Worm (Caenorhabditis elegans) whole organism, mixed stage, embryonic: ENCODE results near the gene fbxa-141.
A peak's percentile ranks its signal among the peaks of the same experiment; 100 is the strongest.

Source experiments
- M03D4.4 ChIP-seq: sonication (generic microtip); optimal IDR thresholded peaks from 2 replicates; lab custom pipeline; 2017; ENCODE audit warnings: mild to moderate bottlenecking, missing genetic modification characterization, missing compliant biosample characterization
- bed-3 ChIP-seq: fragments of 200-800 bp; sonication (Bioruptor generic); optimal IDR thresholded peaks from 3 replicates; lab custom pipeline; 2018; ENCODE audit warnings: mild to moderate bottlenecking, missing genetic modification characterization, moderate library complexity, missing compliant biosample characterization
- blmp-1 ChIP-seq: fragments of 150-350 bp; optimal IDR thresholded peaks from 2 replicates; lab custom pipeline; 2014; ENCODE audit warnings: missing biosample characterization, missing genetic modification characterization
- ceh-39 ChIP-seq: fragments of 150-350 bp; optimal IDR thresholded peaks from 2 replicates; lab custom pipeline; 2014; ENCODE audit warnings: missing biosample characterization, missing genetic modification characterization
- ceh-43 ChIP-seq: fragments of 200-800 bp; sonication (Bioruptor generic); optimal IDR thresholded peaks from 2 replicates; lab custom pipeline; 2018; ENCODE audit warnings: mild to moderate bottlenecking, missing genetic modification characterization, moderate library complexity, missing compliant biosample characterization
- ceh-83 ChIP-seq: fragments of 200-800 bp; sonication (Bioruptor generic); optimal IDR thresholded peaks from 2 replicates; lab custom pipeline; 2018; ENCODE audit warnings: mild to moderate bottlenecking, missing genetic modification characterization, missing compliant biosample characterization
- cnd-1 ChIP-seq: fragments of 200-800 bp; sonication (Bioruptor generic); optimal IDR thresholded peaks from 2 replicates; lab custom pipeline; 2018; ENCODE audit warnings: mild to moderate bottlenecking, missing genetic modification characterization, missing compliant biosample characterization
- drap-1 ChIP-seq: fragments of 200-800 bp; sonication (Bioruptor generic); optimal IDR thresholded peaks from 3 replicates; lab custom pipeline; 2018; ENCODE audit warnings: mild to moderate bottlenecking, missing genetic modification characterization, missing compliant biosample characterization
- elt-3 ChIP-seq: fragments of 150-350 bp; optimal IDR thresholded peaks from 2 replicates; lab custom pipeline; 2014; ENCODE audit warnings: missing biosample characterization, missing genetic modification characterization
- flh-1 ChIP-seq: fragments of 200-800 bp; sonication (Bioruptor generic); optimal IDR thresholded peaks from 2 replicates; lab custom pipeline; 2018; ENCODE audit warnings: mild to moderate bottlenecking, missing genetic modification characterization, moderate library complexity, missing compliant biosample characterization
- ham-2 ChIP-seq: fragments of 200-800 bp; sonication (Bioruptor generic); optimal IDR thresholded peaks from 2 replicates; lab custom pipeline; 2018; ENCODE audit warnings: mild to moderate bottlenecking, missing genetic modification characterization, missing compliant biosample characterization
- hlh-1 ChIP-seq: fragments of 150-350 bp; optimal IDR thresholded peaks from 2 replicates; lab custom pipeline; 2014; ENCODE audit warnings: missing biosample characterization, missing genetic modification reagents, missing genetic modification characterization
- lin-13 ChIP-seq: fragments of 150-350 bp; optimal IDR thresholded peaks from 2 replicates; lab custom pipeline; 2014; ENCODE audit warnings: missing biosample characterization, missing genetic modification characterization
- lin-32 ChIP-seq: fragments of 200-800 bp; sonication (Bioruptor generic); optimal IDR thresholded peaks from 2 replicates; lab custom pipeline; 2018; ENCODE audit warnings: mild to moderate bottlenecking, missing genetic modification characterization, missing compliant biosample characterization
- lsy-2 ChIP-seq: fragments of 150-350 bp; optimal IDR thresholded peaks from 2 replicates; lab custom pipeline; 2014; ENCODE audit warnings: missing biosample characterization, missing genetic modification characterization
- mab-5 ChIP-seq: fragments of 150-350 bp; optimal IDR thresholded peaks from 2 replicates; lab custom pipeline; 2014; ENCODE audit warnings: missing biosample characterization, missing genetic modification characterization
- mep-1 ChIP-seq: fragments of 150-350 bp; optimal IDR thresholded peaks from 2 replicates; lab custom pipeline; 2017; ENCODE audit warnings: missing biosample characterization, missing genetic modification reagents, missing genetic modification characterization, inconsistent platforms
- nhr-2 ChIP-seq: fragments of 150-350 bp; optimal IDR thresholded peaks from 2 replicates; lab custom pipeline; 2014; ENCODE audit warnings: missing biosample characterization, missing genetic modification characterization
- nhr-237 ChIP-seq: fragments of 150-350 bp; optimal IDR thresholded peaks from 2 replicates; lab custom pipeline; 2014; ENCODE audit warnings: missing biosample characterization, missing genetic modification characterization
- nhr-28 ChIP-seq: fragments of 150-350 bp; optimal IDR thresholded peaks from 2 replicates; lab custom pipeline; 2014; ENCODE audit warnings: missing biosample characterization, missing genetic modification characterization
- nhr-76 ChIP-seq: sonication (generic microtip); optimal IDR thresholded peaks from 2 replicates; lab custom pipeline; 2017; ENCODE audit warnings: missing biosample characterization, missing genetic modification characterization
- pha-4 ChIP-seq: fragments of 150-350 bp; optimal IDR thresholded peaks from 2 replicates; lab custom pipeline; 2018; ENCODE audit warnings: missing biosample characterization, missing genetic modification reagents, missing genetic modification characterization
- sem-2 ChIP-seq: fragments of 200-800 bp; sonication (Bioruptor generic); optimal IDR thresholded peaks from 2 replicates; lab custom pipeline; 2018; ENCODE audit warnings: mild to moderate bottlenecking, missing genetic modification characterization, missing compliant biosample characterization
- snpc-4 ChIP-seq: fragments of 150-350 bp; optimal IDR thresholded peaks from 2 replicates; lab custom pipeline; 2014; ENCODE audit warnings: missing biosample characterization, missing genetic modification characterization
- sptf-1 ChIP-seq: sonication (generic microtip); optimal IDR thresholded peaks from 2 replicates; lab custom pipeline; 2017; ENCODE audit warnings: mild to moderate bottlenecking, missing genetic modification characterization, moderate library complexity, missing compliant biosample characterization
- tbx-8 ChIP-seq: fragments of 200-800 bp; sonication (Bioruptor generic); optimal IDR thresholded peaks from 2 replicates; lab custom pipeline; 2018; ENCODE audit warnings: mild to moderate bottlenecking, missing genetic modification characterization, moderate library complexity, missing compliant biosample characterization
- unc-120 ChIP-seq: sonication (generic microtip); optimal IDR thresholded peaks from 2 replicates; lab custom pipeline; 2017; ENCODE audit warnings: missing genetic modification characterization, missing compliant biosample characterization; ENCODE audit not compliant: poor library complexity, severe bottlenecking
- unc-39 ChIP-seq: fragments of 150-350 bp; optimal IDR thresholded peaks from 2 replicates; lab custom pipeline; 2014; ENCODE audit warnings: missing biosample characterization, missing genetic modification characterization
- unc-62 ChIP-seq: fragments of 150-350 bp; optimal IDR thresholded peaks from 2 replicates; lab custom pipeline; 2014; ENCODE audit warnings: missing biosample characterization, missing genetic modification reagents, missing genetic modification characterization
- ztf-11 ChIP-seq: fragments of 150-350 bp; optimal IDR thresholded peaks from 2 replicates; lab custom pipeline; 2014; ENCODE audit warnings: missing biosample characterization, missing genetic modification characterization

Gene fbxa-141

ce11 chrX:14499830-14500409 is 12.8 kb downstream of the fbxa-141 start:
- no peak for TF ChIP-seq mab-5 (tag; lab: Kevin White, UChicago)
- TF ChIP-seq flh-1 (GFP tag; lab: Kevin White, UChicago): no peak
- TF ChIP-seq sem-2 (GFP tag; lab: Kevin White, UChicago): no peak
- no peak for TF ChIP-seq ceh-43 (GFP tag; lab: Kevin White, UChicago)
- TF ChIP-seq lin-13 (tag; lab: Kevin White, UChicago): no peak
- TF ChIP-seq nhr-237: no peak
- no peak for TF ChIP-seq nhr-28 (tag; lab: Kevin White, UChicago)
- TF ChIP-seq ceh-83 (GFP tag; lab: Kevin White, UChicago): no peak
- no peak for TF ChIP-seq snpc-4 (tag; lab: Kevin White, UChicago)
- no peak for TF ChIP-seq bed-3
- TF ChIP-seq cnd-1: no peak
- no peak for TF ChIP-seq nhr-76 (tag; lab: Kevin White, UChicago)
- no peak for TF ChIP-seq unc-120 (tag; lab: Kevin White, UChicago)
- TF ChIP-seq, all 35 proteins: peak for 0

ce11 chrX:14496545-14496944 is 16.2 kb downstream of the fbxa-141 start:
- TF ChIP-seq nhr-76 (tag; lab: Kevin White, UChicago) (no peak), ham-2 (no peak), mep-1 (tag; lab: Kevin White, UChicago) (no peak), unc-120 (tag; lab: Kevin White, UChicago) (no peak), hlh-1 (tag; lab: Kevin White, UChicago) (peak; percentile 49), unc-39 (tag; lab: Kevin White, UChicago) (no peak), bed-3 (no peak)
- TF ChIP-seq, all 35 proteins: peak for 1

- TF ChIP-seq tbx-8 (no peak), pha-4 (tag; lab: Kevin White, UChicago) (no peak), mep-1 (tag; lab: Kevin White, UChicago) (no peak), lin-32 (GFP tag; lab: Kevin White, UChicago) (no peak), ceh-39 (tag; lab: Kevin White, UChicago) (no peak), blmp-1 (tag; lab: Kevin White, UChicago) (no peak), unc-120 (tag; lab: Kevin White, UChicago) (no peak), unc-62 (GFP tag; lab: Kevin White, UChicago) (no peak), nhr-28 (tag; lab: Kevin White, UChicago) (no peak)
Observed at ce11 chrX:14495785-14496184, 16.9 kb downstream of the fbxa-141 start, which contains the start of gene ztf-14. Gene ztf-14, plus strand, starts transcription at chrX:14496085.

- no peak for TF ChIP-seq lin-32 (GFP tag; lab: Kevin White, UChicago)
- TF ChIP-seq hlh-1 (tag; lab: Kevin White, UChicago): no peak
- no peak for TF ChIP-seq unc-120 (tag; lab: Kevin White, UChicago)
- TF ChIP-seq elt-3 (tag; lab: Kevin White, UChicago): no peak
- TF ChIP-seq sptf-1: no peak
Observed at ce11 chrX:14495075-14495474, 17.6 kb downstream of the fbxa-141 start.

- TF ChIP-seq ceh-39 (tag; lab: Kevin White, UChicago) (no peak), unc-39 (tag; lab: Kevin White, UChicago) (no peak), M03D4.4 (tag; lab: Kevin White, UChicago) (no peak), lin-13 (tag; lab: Kevin White, UChicago) (no peak), hlh-1 (tag; lab: Kevin White, UChicago) (no peak), ztf-11 (no peak), mab-5 (tag; lab: Kevin White, UChicago) (no peak), drap-1 (no peak), sem-2 (GFP tag; lab: Kevin White, UChicago) (no peak), sptf-1 (no peak), blmp-1 (tag; lab: Kevin White, UChicago) (no peak), lsy-2 (tag; lab: Kevin White, UChicago) (no peak), nhr-28 (tag; lab: Kevin White, UChicago) (no peak), cnd-1 (no peak), elt-3 (tag; lab: Kevin White, UChicago) (no peak), nhr-237 (no peak), mep-1 (tag; lab: Kevin White, UChicago) (no peak), nhr-2 (no peak)
Observed at ce11 chrX:14492441-14492840, 20.3 kb downstream of the fbxa-141 start.
